Fruit fly (Drosophila melanogaster) Kc167 (cell line): ENCODE results near the gene CG42814.

Experiments
- h ChIP-seq: fragments of >200 bp; optimal IDR thresholded peaks from 3 replicates; lab custom pipeline; 2018; ENCODE audit warnings: missing external identifiers
- insv ChIP-seq: fragments of >200 bp; optimal IDR thresholded peaks from 3 replicates; lab custom pipeline; 2018; ENCODE audit warnings: missing external identifiers
- psq ChIP-seq: fragments of >200 bp; optimal IDR thresholded peaks from 2 replicates; lab custom pipeline; 2017; ENCODE audit warnings: missing external identifiers
- ttk ChIP-seq: sonication (Bioruptor generic); optimal IDR thresholded peaks from 2 replicates; lab custom pipeline; 2017; ENCODE audit warnings: missing external identifiers

dm6 chr3R:27209561-27210275 lies 19.6 kb downstream of the CG42814 start:
- TF ChIP-seq insv (lab: Kevin White, UChicago) (no peak), ttk (lab: Kevin White, UChicago) (no peak), psq (lab: Kevin White, UChicago) (no peak), h (lab: Kevin White, UChicago) (no peak)
